Worm (Caenorhabditis elegans) whole organism, L2 larva: Measurements from ENCODE around the gene C41G11.1.

Source experiments
- C34F6.9 ChIP-seq: fragments of 150-350 bp; optimal IDR thresholded peaks from 2 replicates; lab custom pipeline; 2014; ENCODE audit warnings: missing biosample characterization, missing genetic modification characterization
- F13H6.1 ChIP-seq: sonication (generic microtip); optimal IDR thresholded peaks from 2 replicates; lab custom pipeline; 2016; ENCODE audit warnings: missing genetic modification characterization, missing compliant biosample characterization
- Y55F3AM.14 ChIP-seq: fragments of 200-800 bp; sonication (Bioruptor generic); optimal IDR thresholded peaks from 2 replicates; lab custom pipeline; 2018; ENCODE audit warnings: mild to moderate bottlenecking, missing genetic modification characterization, missing compliant biosample characterization
- alr-1 ChIP-seq: fragments of 150-350 bp; optimal IDR thresholded peaks from 2 replicates; lab custom pipeline; 2014; ENCODE audit warnings: missing biosample characterization, missing genetic modification characterization
- aly-2 ChIP-seq: fragments of 150-350 bp; optimal IDR thresholded peaks from 2 replicates; lab custom pipeline; 2014; ENCODE audit warnings: missing biosample characterization, missing genetic modification characterization
- ama-1 ChIP-seq: fragments of 150-350 bp; optimal IDR thresholded peaks from 2 replicates; lab custom pipeline; 2018; ENCODE audit warnings: inconsistent platforms
- blmp-1 ChIP-seq: sonication (generic microtip); optimal IDR thresholded peaks from 2 replicates; lab custom pipeline; 2017; ENCODE audit warnings: missing genetic modification characterization, mild to moderate bottlenecking, missing compliant biosample characterization, antibody characterized with exemption, moderate library complexity; ENCODE audit not compliant: insufficient read depth
- ceh-16 ChIP-seq: fragments of 150-350 bp; optimal IDR thresholded peaks from 2 replicates; lab custom pipeline; 2014; ENCODE audit warnings: missing biosample characterization, missing genetic modification characterization
- ceh-82 ChIP-seq: fragments of 150-350 bp; optimal IDR thresholded peaks from 2 replicates; lab custom pipeline; 2014; ENCODE audit warnings: missing biosample characterization, missing genetic modification characterization
- crh-2 ChIP-seq: sonication (generic microtip); optimal IDR thresholded peaks from 2 replicates; lab custom pipeline; 2017; ENCODE audit warnings: missing biosample characterization, missing genetic modification characterization
- elt-1 ChIP-seq: fragments of 150-350 bp; optimal IDR thresholded peaks from 2 replicates; lab custom pipeline; 2014; ENCODE audit warnings: missing biosample characterization, missing genetic modification characterization
- fos-1 ChIP-seq: fragments of 150-350 bp; optimal IDR thresholded peaks from 2 replicates; lab custom pipeline; 2014; ENCODE audit warnings: missing biosample characterization, missing genetic modification characterization
- lsy-2 ChIP-seq, 2 experiments: fragments of 150-350 bp in 1 of 2; sonication (generic microtip) in 1 of 2; optimal IDR thresholded peaks; 2 replicates each; lab custom pipeline; 2014 to 2017; ENCODE audit warnings: missing biosample characterization in 2 of 2, missing genetic modification characterization in 2 of 2
- mab-5 ChIP-seq: fragments of 150-350 bp; optimal IDR thresholded peaks from 2 replicates; lab custom pipeline; 2014; ENCODE audit warnings: missing biosample characterization, missing genetic modification characterization
- nhr-12 ChIP-seq: fragments of 150-350 bp; optimal IDR thresholded peaks from 2 replicates; lab custom pipeline; 2014; ENCODE audit warnings: missing biosample characterization, missing genetic modification characterization
- nhr-21 ChIP-seq: fragments of 150-350 bp; optimal IDR thresholded peaks from 2 replicates; lab custom pipeline; 2014; ENCODE audit warnings: missing biosample characterization, missing genetic modification characterization
- nhr-237 ChIP-seq: fragments of 150-350 bp; optimal IDR thresholded peaks from 2 replicates; lab custom pipeline; 2014; ENCODE audit warnings: missing biosample characterization, missing genetic modification characterization
- nhr-25 ChIP-seq: fragments of 150-350 bp; sonication (generic microtip); optimal IDR thresholded peaks from 3 replicates; lab custom pipeline; 2014; ENCODE audit warnings: missing biosample characterization, missing genetic modification characterization
- nhr-6 ChIP-seq: fragments of 150-350 bp; optimal IDR thresholded peaks from 2 replicates; lab custom pipeline; 2014; ENCODE audit warnings: missing biosample characterization, missing genetic modification characterization
- nhr-77 ChIP-seq: fragments of 150-350 bp; optimal IDR thresholded peaks from 2 replicates; lab custom pipeline; 2014; ENCODE audit warnings: missing biosample characterization, missing genetic modification characterization
- peb-1 ChIP-seq: fragments of 150-350 bp; optimal IDR thresholded peaks from 2 replicates; lab custom pipeline; 2014; ENCODE audit warnings: missing biosample characterization, missing genetic modification characterization
- skn-1 ChIP-seq: sonication (generic microtip); optimal IDR thresholded peaks from 2 replicates; lab custom pipeline; 2017; ENCODE audit warnings: missing biosample characterization, missing genetic modification characterization
- sma-3 ChIP-seq: sonication (generic microtip); optimal IDR thresholded peaks from 2 replicates; lab custom pipeline; 2016; ENCODE audit warnings: missing genetic modification reagents, missing genetic modification characterization, missing compliant biosample characterization
- sma-9 ChIP-seq, 2 experiments: fragments of 150-350 bp in 1 of 2; sonication (generic microtip) in 1 of 2; optimal IDR thresholded peaks; 2 replicates each; lab custom pipeline; 2014 to 2016; ENCODE audit warnings: missing genetic modification characterization in 2 of 2, mild to moderate bottlenecking in 1 of 2, missing biosample characterization in 1 of 2, missing compliant biosample characterization in 1 of 2, missing genetic modification reagents in 1 of 2, moderate library complexity in 1 of 2
- snpc-4 ChIP-seq: fragments of 150-350 bp; optimal IDR thresholded peaks from 2 replicates; lab custom pipeline; 2014; ENCODE audit warnings: missing biosample characterization, missing genetic modification characterization
- unc-55 ChIP-seq: fragments of 150-350 bp; sonication (generic microtip); optimal IDR thresholded peaks from 3 replicates; lab custom pipeline; 2014; ENCODE audit warnings: missing biosample characterization, missing genetic modification reagents, missing genetic modification characterization
- unc-62 ChIP-seq: fragments of 150-350 bp; optimal IDR thresholded peaks from 2 replicates; lab custom pipeline; 2014; ENCODE audit warnings: missing biosample characterization, missing genetic modification reagents, missing genetic modification characterization
- zag-1 ChIP-seq: fragments of 150-350 bp; optimal IDR thresholded peaks from 2 replicates; lab custom pipeline; 2014; ENCODE audit warnings: missing biosample characterization, missing genetic modification characterization
- ztf-4 ChIP-seq: fragments of 150-350 bp; optimal IDR thresholded peaks from 2 replicates; lab custom pipeline; 2014; ENCODE audit warnings: missing biosample characterization, missing genetic modification characterization

Gene C41G11.1

ce11 chrX:5680125-5680524 lies 39.9 kb downstream of the C41G11.1 start, which contains the start of gene set-19:
set-19 (minus strand) TSS chrX:5680225.
- TF ChIP-seq sma-3 (GFP tag; lab: Kevin White, UChicago) (no peak), unc-55 (GFP tag; lab: Kevin White, UChicago) (no peak), sma-9 (GFP tag; optimal IDR thresholded peaks at IDR 0.05; lab: Kevin White, UChicago) (no peak), sma-9 (tag; optimal IDR thresholded peaks at IDR 0.05; lab: Kevin White, UChicago) (no peak)

ce11 chrX:5672615-5673014 lies 47.4 kb downstream of the C41G11.1 start:
- TF ChIP-seq skn-1 (tag; lab: Kevin White, UChicago) (no peak), F13H6.1 (tag; lab: Kevin White, UChicago) (no peak), alr-1 (tag; lab: Kevin White, UChicago) (no peak), ceh-82 (no peak), snpc-4 (tag; lab: Kevin White, UChicago) (no peak), blmp-1 (tag; lab: Kevin White, UChicago) (no peak), zag-1 (no peak), aly-2 (tag; lab: Kevin White, UChicago) (no peak), ceh-16 (tag; lab: Kevin White, UChicago) (no peak), lsy-2 (tag; optimal IDR thresholded peaks at IDR 0.05; lab: Kevin White, UChicago) (no peak), nhr-77 (no peak), mab-5 (tag; lab: Kevin White, UChicago) (no peak), ztf-4 (tag; lab: Kevin White, UChicago) (no peak), peb-1 (no peak), nhr-25 (tag; lab: Kevin White, UChicago) (no peak), crh-2 (no peak), nhr-21 (tag; lab: Kevin White, UChicago) (no peak), nhr-12 (tag; lab: Kevin White, UChicago) (no peak), C34F6.9 (tag; lab: Kevin White, UChicago) (no peak), ama-1 (lab: Kevin White, UChicago) (no peak)

ce11 chrX:5670829-5671228 lies 49.2 kb downstream of the C41G11.1 start:
- TF ChIP-seq sma-9 (GFP tag; optimal IDR thresholded peaks at IDR 0.05; lab: Kevin White, UChicago) (peak; percentile 15), sma-9 (tag; optimal IDR thresholded peaks at IDR 0.05; lab: Kevin White, UChicago) (no peak), nhr-6 (tag; lab: Kevin White, UChicago) (no peak), fos-1 (peak; percentile 69), nhr-25 (tag; lab: Kevin White, UChicago) (no peak)

- TF ChIP-seq unc-62 (GFP tag; lab: Kevin White, UChicago) (no peak), nhr-237 (tag; lab: Kevin White, UChicago) (no peak), Y55F3AM.14 (GFP tag; lab: Kevin White, UChicago) (no peak), fos-1 (peak; percentile 65), unc-55 (GFP tag; lab: Kevin White, UChicago) (no peak), elt-1 (tag; lab: Kevin White, UChicago) (no peak)
These were observed 50.3 kb downstream of the C41G11.1 start for ce11 chrX:5669733-5670132.
